Worm (Caenorhabditis elegans) whole organism, L4/young adult: Measurements from ENCODE around the gene dmsr-14.

Experiments used
- W03F9.2 ChIP-seq: fragments of 150-350 bp; optimal IDR thresholded peaks from 2 replicates; lab custom pipeline; 2014; ENCODE audit warnings: missing biosample characterization, missing genetic modification characterization
- dao-5 ChIP-seq: sonication (generic microtip); optimal IDR thresholded peaks from 2 replicates; lab custom pipeline; 2016; ENCODE audit warnings: missing genotype, missing genetic modification characterization, moderate library complexity, missing compliant biosample characterization
- him-1 ChIP-seq: sonication (generic microtip); optimal IDR thresholded peaks from 2 replicates; lab custom pipeline; 2016; ENCODE audit warnings: missing genotype, missing genetic modification reagents, missing genetic modification characterization, missing compliant biosample characterization

DNA sequence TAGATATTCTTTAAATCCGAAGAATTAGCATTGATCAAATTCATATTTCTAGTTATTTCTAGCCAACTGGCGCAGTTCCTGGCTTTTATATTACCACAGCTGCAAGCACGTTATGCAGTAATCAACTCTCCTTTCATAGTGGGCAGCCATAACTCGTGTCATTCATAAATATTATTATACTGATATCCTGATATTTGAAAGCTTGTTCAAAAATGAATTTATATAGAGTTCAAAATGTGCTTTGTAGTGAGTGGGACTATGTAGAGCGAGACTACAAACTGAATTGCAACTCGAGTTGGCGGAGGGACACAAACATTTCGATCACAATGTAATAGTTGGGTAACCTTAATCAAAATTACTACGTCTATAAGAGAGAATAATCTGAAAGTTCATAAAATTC lies 45.4 kb downstream of the dmsr-14 start, which contains the start of gene srh-30:
- TF ChIP-seq W03F9.2 (tag; lab: Kevin White, UChicago) (no peak), him-1 (tag; lab: Kevin White, UChicago) (no peak), dao-5 (tag; lab: Kevin White, UChicago) (no peak)
